Fruit fly (Drosophila melanogaster) whole organism, embryonic: Measurements from ENCODE around the gene PhKgamma.

ENCODE experiments used
- Adf1 ChIP-seq: fragments of 200-800 bp; sonication (Bioruptor generic); IDR thresholded peaks from 2 replicates; pipeline ENCODE4 v1.3.6; 2022; ENCODE audit warnings: missing biosample characterization, missing genetic modification characterization
- Bdp1 ChIP-seq: fragments of 200-800 bp; sonication (Bioruptor generic); optimal IDR thresholded peaks from 3 replicates; lab custom pipeline; 2016; ENCODE audit warnings: missing biosample characterization, missing genetic modification characterization
- CG10979 ChIP-seq: fragments of 200-800 bp; sonication (Bioruptor generic); optimal IDR thresholded peaks from 2 replicates; lab custom pipeline; 2018; ENCODE audit warnings: missing biosample characterization, mild to moderate bottlenecking, missing genetic modification characterization, moderate library complexity
- CG12744 ChIP-seq: fragments of 200-800 bp; sonication (Bioruptor generic); optimal IDR thresholded peaks from 2 replicates; lab custom pipeline; 2016; ENCODE audit warnings: missing biosample characterization, missing genetic modification characterization
- CG14014 ChIP-seq: fragments of 200-800 bp; sonication (Bioruptor generic); IDR thresholded peaks from 2 replicates; pipeline ENCODE4 v1.3.6; 2022; ENCODE audit warnings: missing biosample characterization, missing genetic modification characterization
- CG14441 ChIP-seq: fragments of 200-800 bp; sonication (Bioruptor generic); IDR thresholded peaks from 2 replicates; pipeline ENCODE4 v1.3.6; 2022; ENCODE audit warnings: missing biosample characterization, missing genetic modification characterization
- CG1529 ChIP-seq: fragments of 200-800 bp; sonication (Bioruptor generic); optimal IDR thresholded peaks from 3 replicates; lab custom pipeline; 2018; ENCODE audit warnings: missing biosample characterization, missing genetic modification characterization
- CG16863 ChIP-seq: fragments of 200-800 bp; sonication (Bioruptor generic); optimal IDR thresholded peaks from 3 replicates; lab custom pipeline; 2016; ENCODE audit warnings: missing biosample characterization, missing genetic modification characterization
- CG17359 ChIP-seq: fragments of 200-800 bp; sonication (Bioruptor generic); optimal IDR thresholded peaks from 3 replicates; lab custom pipeline; 2018; ENCODE audit warnings: missing biosample characterization, mild to moderate bottlenecking, missing genetic modification characterization, moderate library complexity
- CG1832 ChIP-seq: fragments of 200-800 bp; sonication (Bioruptor generic); optimal IDR thresholded peaks from 2 replicates; lab custom pipeline; 2017; ENCODE audit warnings: missing biosample characterization, mild to moderate bottlenecking, missing genetic modification characterization, inconsistent platforms
- CG18476 ChIP-seq: fragments of 200-800 bp; sonication (Bioruptor generic); optimal IDR thresholded peaks from 2 replicates; lab custom pipeline; 2016; ENCODE audit warnings: missing biosample characterization, mild to moderate bottlenecking, missing genetic modification characterization
- CG2129 ChIP-seq: fragments of 200-800 bp; sonication (Bioruptor generic); IDR thresholded peaks from 2 replicates; pipeline ENCODE4 v1.3.6; 2022; ENCODE audit warnings: missing biosample characterization, missing genetic modification characterization; ENCODE audit not compliant: partially characterized antibody
- CG31365 ChIP-seq: fragments of 200-800 bp; sonication (Bioruptor generic); optimal IDR thresholded peaks from 2 replicates; lab custom pipeline; 2018; ENCODE audit warnings: missing biosample characterization, mild to moderate bottlenecking, missing genetic modification characterization
- CG32532 ChIP-seq: fragments of 200-800 bp; sonication (Bioruptor generic); IDR thresholded peaks from 2 replicates; pipeline ENCODE4 v1.3.6; 2022; ENCODE audit warnings: missing biosample characterization, missing genetic modification characterization
- CG33557 ChIP-seq: fragments of 200-800 bp; sonication (Bioruptor generic); optimal IDR thresholded peaks from 2 replicates; lab custom pipeline; 2019; ENCODE audit warnings: missing biosample characterization, mild to moderate bottlenecking, missing genetic modification characterization, moderate library complexity
- CG34376 ChIP-seq: fragments of 200-800 bp; sonication (Bioruptor generic); optimal IDR thresholded peaks from 2 replicates; lab custom pipeline; 2018; ENCODE audit warnings: missing biosample characterization, mild to moderate bottlenecking, missing genetic modification characterization
- CG4707 ChIP-seq: fragments of 200-800 bp; sonication (Bioruptor generic); optimal IDR thresholded peaks from 2 replicates; lab custom pipeline; 2018; ENCODE audit warnings: missing biosample characterization, mild to moderate bottlenecking, missing genetic modification characterization, moderate library complexity
- CG5180 ChIP-seq: fragments of 200-800 bp; sonication (Bioruptor generic); optimal IDR thresholded peaks from 3 replicates; lab custom pipeline; 2017; ENCODE audit warnings: missing biosample characterization, missing genetic modification characterization, mild to moderate bottlenecking, moderate library complexity, missing genetic modification reagents
- CG5245 ChIP-seq: fragments of 200-800 bp; sonication (Bioruptor generic); optimal IDR thresholded peaks from 3 replicates; lab custom pipeline; 2016; ENCODE audit warnings: missing biosample characterization, missing genetic modification characterization
- CG7928 ChIP-seq: fragments of 200-800 bp; sonication (Bioruptor generic); optimal IDR thresholded peaks from 2 replicates; lab custom pipeline; 2017; ENCODE audit warnings: missing biosample characterization, mild to moderate bottlenecking, missing genetic modification characterization
- CG8765 ChIP-seq: fragments of 200-800 bp; sonication (Bioruptor generic); IDR thresholded peaks from 2 replicates; pipeline ENCODE4 v1.3.6; 2022; ENCODE audit warnings: missing biosample characterization, missing genetic modification characterization
- CHES-1-like ChIP-seq: fragments of 200-800 bp; sonication (Bioruptor generic); optimal IDR thresholded peaks from 2 replicates; lab custom pipeline; 2016; ENCODE audit warnings: missing biosample characterization, missing genetic modification characterization
- CTCF ChIP-seq: fragments of 200-800 bp; sonication (Bioruptor generic); optimal IDR thresholded peaks from 2 replicates; lab custom pipeline; 2017; ENCODE audit warnings: missing biosample characterization, mild to moderate bottlenecking, missing genetic modification characterization, moderate library complexity
- CoRest ChIP-seq: fragments of 200-800 bp; sonication (Bioruptor generic); optimal IDR thresholded peaks from 3 replicates; lab custom pipeline; 2018; ENCODE audit warnings: missing biosample characterization, mild to moderate bottlenecking, missing genetic modification characterization, moderate library complexity
- Dek ChIP-seq: fragments of 200-800 bp; sonication (Bioruptor generic); optimal IDR thresholded peaks from 3 replicates; lab custom pipeline; 2019; ENCODE audit warnings: missing biosample characterization, mild to moderate bottlenecking, missing genetic modification characterization, moderate library complexity
- Dll ChIP-seq: fragments of 200-800 bp; sonication (Bioruptor generic); IDR thresholded peaks from 4 replicates; pipeline ENCODE4 v1.3.6; 2022; ENCODE audit warnings: missing biosample characterization, missing genetic modification characterization; ENCODE audit not compliant: partially characterized antibody
- Hr39 ChIP-seq: fragments of >200 bp; optimal IDR thresholded peaks from 2 replicates; lab custom pipeline; 2017
- Lim3 ChIP-seq: fragments of 200-800 bp; sonication (Bioruptor generic); IDR thresholded peaks from 2 replicates; pipeline ENCODE4 v1.3.6; 2022; ENCODE audit warnings: missing biosample characterization, missing genetic modification characterization
- Mrtf ChIP-seq: fragments of 200-800 bp; sonication (Bioruptor generic); IDR thresholded peaks from 3 replicates; pipeline ENCODE4 v1.3.6; 2022; ENCODE audit warnings: missing biosample characterization, missing genetic modification characterization
- NK7.1 ChIP-seq: fragments of 200-800 bp; sonication (Bioruptor generic); optimal IDR thresholded peaks from 3 replicates; lab custom pipeline; 2016; ENCODE audit warnings: missing biosample characterization, missing genetic modification characterization
- ash1 ChIP-seq: fragments of 200-800 bp; sonication (Bioruptor generic); optimal IDR thresholded peaks from 2 replicates; lab custom pipeline; 2018; ENCODE audit warnings: missing biosample characterization, mild to moderate bottlenecking, missing genetic modification characterization
- chm ChIP-seq: fragments of 200-800 bp; sonication (Bioruptor generic); IDR thresholded peaks from 2 replicates; pipeline ENCODE4 v1.3.6; 2022; ENCODE audit warnings: missing biosample characterization, missing genetic modification characterization
- danr ChIP-seq: fragments of 200-800 bp; sonication (Bioruptor generic); IDR thresholded peaks from 2 replicates; pipeline ENCODE4 v1.3.6; 2022; ENCODE audit warnings: missing biosample characterization, missing genetic modification characterization
- dmrt99B ChIP-seq: fragments of 200-800 bp; sonication (Bioruptor generic); optimal IDR thresholded peaks from 2 replicates; lab custom pipeline; 2018; ENCODE audit warnings: missing biosample characterization, mild to moderate bottlenecking, missing genetic modification characterization, moderate library complexity
- gcm2 ChIP-seq: fragments of 200-800 bp; sonication (Bioruptor generic); optimal IDR thresholded peaks from 2 replicates; lab custom pipeline; 2016; ENCODE audit warnings: missing biosample characterization, missing genetic modification characterization
- gro ChIP-seq: fragments of 200-800 bp; sonication (Bioruptor generic); optimal IDR thresholded peaks from 2 replicates; lab custom pipeline; 2016; ENCODE audit warnings: missing biosample characterization, missing genetic modification characterization
- hth ChIP-seq: fragments of >200 bp; optimal IDR thresholded peaks from 2 replicates; lab custom pipeline; 2017; ENCODE audit warnings: inconsistent platforms
- kay ChIP-seq: fragments of 200-800 bp; sonication (Bioruptor generic); optimal IDR thresholded peaks from 2 replicates; lab custom pipeline; 2016; ENCODE audit warnings: missing biosample characterization, missing genetic modification characterization
- kni ChIP-seq: fragments of 200-800 bp; sonication (Bioruptor generic); optimal IDR thresholded peaks from 3 replicates; lab custom pipeline; 2017; ENCODE audit warnings: mild to moderate bottlenecking, missing biosample characterization, missing genetic modification reagents, missing genetic modification characterization
- knrl ChIP-seq: fragments of 200-800 bp; sonication (Bioruptor generic); IDR thresholded peaks from 3 replicates; pipeline ENCODE4 v1.3.6; 2022; ENCODE audit warnings: missing biosample characterization, missing genetic modification characterization; ENCODE audit not compliant: partially characterized antibody
- lilli ChIP-seq: fragments of 200-800 bp; sonication (Bioruptor generic); optimal IDR thresholded peaks from 3 replicates; lab custom pipeline; 2016; ENCODE audit warnings: missing biosample characterization, missing genetic modification characterization
- odd ChIP-seq: fragments of 200-800 bp; sonication (Bioruptor generic); optimal IDR thresholded peaks from 2 replicates; lab custom pipeline; 2017; ENCODE audit warnings: missing biosample characterization, mild to moderate bottlenecking, missing genetic modification characterization
- salm ChIP-seq: fragments of 200-800 bp; sonication (Bioruptor generic); optimal IDR thresholded peaks from 2 replicates; lab custom pipeline; 2018; ENCODE audit warnings: missing biosample characterization, mild to moderate bottlenecking, missing genetic modification characterization
- so ChIP-seq: fragments of 200-800 bp; sonication (Bioruptor generic); IDR thresholded peaks from 3 replicates; pipeline ENCODE4 v1.3.6; 2022; ENCODE audit warnings: missing biosample characterization, missing genetic modification characterization
- sqz ChIP-seq: fragments of 200-800 bp; sonication (Bioruptor generic); optimal IDR thresholded peaks from 3 replicates; lab custom pipeline; 2018; ENCODE audit warnings: missing biosample characterization, mild to moderate bottlenecking, missing genetic modification characterization
- tap ChIP-seq: fragments of 200-800 bp; optimal IDR thresholded peaks from 3 replicates; lab custom pipeline; 2019; ENCODE audit warnings: missing biosample characterization, mild to moderate bottlenecking, missing genetic modification characterization, moderate library complexity
- tin ChIP-seq: fragments of 200-800 bp; sonication (Bioruptor generic); optimal IDR thresholded peaks from 3 replicates; lab custom pipeline; 2016; ENCODE audit warnings: missing biosample characterization, missing genetic modification characterization
- unpg ChIP-seq: fragments of 200-800 bp; sonication (Bioruptor generic); optimal IDR thresholded peaks from 3 replicates; lab custom pipeline; 2018; ENCODE audit warnings: missing biosample characterization, mild to moderate bottlenecking, missing genetic modification characterization, moderate library complexity
- z ChIP-seq: fragments of 200-800 bp; sonication (Bioruptor generic); IDR thresholded peaks from 3 replicates; pipeline ENCODE4 v1.3.6; 2022; ENCODE audit warnings: missing biosample characterization, missing genetic modification characterization
- zen ChIP-seq: fragments of 200-800 bp; sonication (Bioruptor generic); optimal IDR thresholded peaks from 3 replicates; lab custom pipeline; 2018; ENCODE audit warnings: missing biosample characterization, mild to moderate bottlenecking, missing genetic modification characterization, moderate library complexity

PhKgamma gene

DNA sequence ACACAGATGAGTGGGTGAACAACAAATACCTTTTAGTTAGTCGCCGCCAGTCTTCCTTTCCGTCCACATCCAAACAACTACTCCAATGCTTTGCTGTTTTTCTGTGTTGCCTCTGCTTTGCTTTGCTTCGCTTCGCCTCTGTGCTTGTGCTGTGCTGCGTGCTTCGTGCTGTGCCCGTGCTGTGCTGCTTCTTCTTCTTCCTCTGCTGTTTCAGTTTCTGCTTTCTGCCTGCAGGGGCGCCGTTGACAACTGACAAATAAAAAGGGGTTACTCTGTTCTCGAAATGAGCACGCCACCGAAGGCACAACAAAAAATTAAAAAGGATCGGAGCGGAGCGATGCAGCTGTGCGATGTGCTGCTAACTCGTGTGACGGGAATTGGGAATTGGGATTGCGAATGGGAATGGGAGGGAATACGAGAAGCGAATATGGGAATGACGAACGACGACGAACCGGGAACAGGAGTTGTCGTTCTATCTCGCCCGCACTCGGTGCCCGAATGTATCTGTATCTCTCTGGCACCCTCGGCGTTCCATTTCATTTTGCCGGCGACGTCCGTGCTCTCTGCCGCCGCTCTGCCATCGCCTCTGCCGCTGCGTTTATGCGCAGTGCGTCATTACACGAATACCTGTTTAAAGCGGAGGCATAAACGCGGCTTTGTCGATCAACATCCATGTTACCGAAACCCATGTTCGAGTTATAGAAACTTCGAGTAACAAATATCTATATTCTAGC is 19.8 kb downstream of the PhKgamma start (continued):
- TF ChIP-seq CG5245 (GFP tag; lab: Kevin White, UChicago) (no peak), dmrt99B (tag; lab: Kevin White, UChicago) (peak; percentile 73), CHES-1-like (GFP tag; lab: Kevin White, UChicago) (peak; percentile 89), CG32532 (peak; percentile 77), salm (peak; percentile 43), CG17359 (tag; lab: Kevin White, UChicago) (peak; percentile 67), CG31365 (tag; lab: Kevin White, UChicago) (no peak), gro (GFP tag; lab: Kevin White, UChicago) (peak; percentile 44), Bdp1 (GFP tag; lab: Kevin White, UChicago) (no peak), CG5180 (GFP tag; lab: Kevin White, UChicago) (peak; percentile 53), CG2129 (GFP tag; lab: Robert Waterston, UW) (0 out of 2 replicates have a peak, but pooled peaks have one; percentile 10), CG1832 (GFP tag; lab: Kevin White, UChicago) (peak; percentile 81), Dll (GFP tag; lab: Robert Waterston, UW) (peak; percentile 34; the same call in 2 of the 4 replicates), sqz (GFP tag; lab: Kevin White, UChicago) (peak; percentile 46), CoRest (tag; lab: Kevin White, UChicago) (peak; percentile 65), CG8765 (GFP tag; lab: Robert Waterston, UW) (peak; percentile 43; the same call in 1 of the 2 replicates), so (0 out of 3 replicates have a peak, but pooled peaks have one; percentile 69), CG1529 (GFP tag; lab: Kevin White, UChicago) (peak; percentile 38), lilli (GFP tag; lab: Kevin White, UChicago) (peak; percentile 50), knrl (peak; percentile 45; the same call in 1 of the 3 replicates), CG7928 (GFP tag; lab: Kevin White, UChicago) (peak; percentile 37), Hr39 (lab: Kevin White, UChicago) (no peak), CG34376 (peak; percentile 31), CG18476 (GFP tag; lab: Kevin White, UChicago) (peak; percentile 20), CG14014 (peak; percentile 76), zen (no peak), CG33557 (no peak), CTCF (GFP tag; lab: Kevin White, UChicago) (peak; percentile 84), Lim3 (GFP tag; lab: Robert Waterston, UW) (no peak), danr (GFP tag; lab: Robert Waterston, UW) (peak; percentile 77), gcm2 (GFP tag; lab: Kevin White, UChicago) (no peak), CG4707 (GFP tag; lab: Kevin White, UChicago) (peak; percentile 32), CG14441 (peak; percentile 82), ash1 (GFP tag; lab: Kevin White, UChicago) (no peak), CG10979 (tag; lab: Kevin White, UChicago) (peak; percentile 32), Mrtf (GFP tag; lab: Robert Waterston, UW) (peak; percentile 66), tin (GFP tag; lab: Kevin White, UChicago) (no peak), kay (GFP tag; lab: Kevin White, UChicago) (no peak), odd (GFP tag; lab: Kevin White, UChicago) (peak; percentile 50), CG16863 (GFP tag; lab: Kevin White, UChicago) (peak; percentile 68), Dek (tag; lab: Kevin White, UChicago) (peak; percentile 67), tap (tag; lab: Kevin White, UChicago) (peak; percentile 60), chm (GFP tag; lab: Robert Waterston, UW) (peak; percentile 42; the same call in 1 of the 2 replicates), z (GFP tag; lab: Robert Waterston, UW) (peak; percentile 43; the same call in 1 of the 3 replicates), NK7.1 (peak; percentile 77), CG12744 (GFP tag; lab: Kevin White, UChicago) (no peak), unpg (GFP tag; lab: Kevin White, UChicago) (peak; percentile 66), kni (GFP tag; lab: Kevin White, UChicago) (peak; percentile 83), hth (lab: Kevin White, UChicago) (no peak), Adf1 (GFP tag; lab: Robert Waterston, UW) (peak; percentile 82)
